Worm (Caenorhabditis elegans): ENCODE data around the gene fbxa-150.

The fbxa-150 gene

DNA sequence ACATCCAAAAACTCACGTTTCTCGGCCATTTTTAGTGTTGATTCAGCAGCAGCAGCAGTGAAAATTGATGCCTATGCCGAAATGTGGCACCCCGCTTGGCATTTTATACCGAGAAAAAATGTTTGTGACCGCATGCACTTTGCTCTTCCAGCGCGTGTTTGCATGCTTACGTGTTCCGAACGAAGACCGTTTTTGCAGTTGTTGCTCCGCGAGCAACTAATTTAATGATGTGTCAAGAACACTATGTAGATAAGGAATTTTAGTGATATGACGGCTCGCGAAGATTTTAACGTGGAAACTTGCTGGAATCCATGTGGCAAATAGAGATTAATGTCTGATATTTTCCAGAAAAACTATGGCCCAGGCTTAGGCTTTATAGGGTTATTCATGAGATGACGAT lies 23.4 kb upstream of the fbxa-150 start, which contains the start of gene dct-16:
Gene dct-16, minus strand, starts transcription at position 78 of the 400 bp plus-strand sequence.
- TF ChIP-seq let-607 (tag; optimal IDR thresholded peaks at IDR 0.05) = peak; percentile 95 to 97
- no peak for TF ChIP-seq nfya-1 (tag; optimal IDR thresholded peaks at IDR 0.05; ENCODE audit: borderline replicate concordance, insufficient read depth)
- TF ChIP-seq ztf-22 (GFP tag; optimal IDR thresholded peaks at IDR 0.05) = peak; percentile 26
- TF ChIP-seq sdz-38 (tag; optimal IDR thresholded peaks at IDR 0.05) = no peak
- peak; percentile 69; the same call in 1 of the 2 replicates for TF ChIP-seq nfyb-1 (GFP tag; IDR thresholded peaks at IDR 0.05)
- 0 out of 2 replicates have a peak, but pooled peaks have one; percentile 19 for TF ChIP-seq mcd-1 (GFP tag; IDR thresholded peaks at IDR 0.05)
- TF ChIP-seq nhr-90 (tag; optimal IDR thresholded peaks at IDR 0.05) = peak; percentile 44
- peak; percentile 41 for TF ChIP-seq tbp1 (GFP tag; optimal IDR thresholded peaks at IDR 0.05)
- TF ChIP-seq egl-44 (GFP tag; IDR thresholded peaks at IDR 0.05) = 0 out of 2 replicates have a peak, but pooled peaks have one; percentile 47
- TF ChIP-seq atf-7 (tag; optimal IDR thresholded peaks at IDR 0.05) = peak; percentile 37
- TF ChIP-seq ekl-4 (GFP tag; IDR thresholded peaks at IDR 0.05) = 0 out of 2 replicates have a peak, but pooled peaks have one; percentile 36
- peak; percentile 96 for TF ChIP-seq nhr-80 (tag; optimal IDR thresholded peaks at IDR 0.05)
- no peak for TF ChIP-seq zim-3 (tag; optimal IDR thresholded peaks at IDR 0.05)

DNA sequence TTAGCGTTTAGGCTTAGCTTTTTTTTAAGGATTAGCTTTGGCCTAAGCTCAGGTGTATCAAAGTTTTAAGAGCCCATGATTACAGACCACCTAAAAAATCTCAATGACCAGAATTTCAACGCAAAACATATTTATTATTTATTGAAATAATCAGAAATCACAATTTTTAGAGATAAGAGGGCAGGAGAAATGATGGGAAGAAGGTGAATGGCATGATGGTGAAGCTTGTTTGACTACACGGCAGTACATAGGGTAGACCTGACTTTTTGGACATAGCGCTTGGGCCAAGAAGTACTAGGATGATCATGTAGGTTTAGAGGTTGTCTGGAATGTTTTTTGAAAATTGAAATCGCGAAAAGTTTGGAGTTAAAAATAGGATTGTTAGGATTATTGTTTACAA lies 22.8 kb upstream of the fbxa-150 start:
- no peak for TF ChIP-seq xnd-1 (tag; optimal IDR thresholded peaks at IDR 0.05)
- TF ChIP-seq F57C9.4 (tag; optimal IDR thresholded peaks at IDR 0.05) = no peak
- TF ChIP-seq nhr-80 (tag; optimal IDR thresholded peaks at IDR 0.05) = peak; percentile 23
- no peak for TF ChIP-seq tbp1 (GFP tag; optimal IDR thresholded peaks at IDR 0.05)
- TF ChIP-seq let-607 (tag; optimal IDR thresholded peaks at IDR 0.05) = peak in 1 of 2 experiments; percentile 12

DNA sequence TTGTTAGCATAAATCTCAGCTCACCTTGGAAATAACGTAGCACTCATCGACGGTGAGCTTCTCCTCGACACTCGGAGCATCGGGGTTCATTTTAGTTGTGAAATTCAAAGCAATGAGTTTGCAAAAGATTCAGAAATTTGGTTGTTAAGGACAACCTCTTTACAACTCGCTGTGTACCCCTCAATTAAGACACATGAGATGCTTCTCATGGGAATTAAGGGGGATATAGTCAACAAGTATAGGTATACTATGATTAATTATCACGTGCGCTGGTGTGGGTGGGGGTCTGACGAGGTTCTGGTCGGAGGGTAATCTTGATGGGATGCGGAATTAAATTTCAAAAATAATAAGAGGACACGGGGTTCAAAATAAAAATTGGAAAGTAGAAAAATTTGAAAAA lies 22.0 kb upstream of the fbxa-150 start, which contains the start of gene dct-14:
Gene dct-14, minus strand, starts transcription at position 101 of the 400 bp plus-strand sequence.
- TF ChIP-seq sea-2 (GFP tag; IDR thresholded peaks at IDR 0.05) (no peak), bed-1 (GFP tag; IDR thresholded peaks at IDR 0.05) (no peak), ets-4 (GFP tag; optimal IDR thresholded peaks at IDR 0.05) (no peak), ekl-4 (GFP tag; IDR thresholded peaks at IDR 0.05) (no peak), ceh-100 (GFP tag; IDR thresholded peaks at IDR 0.05) (no peak), athp-1 (tag; optimal IDR thresholded peaks at IDR 0.05) (no peak), F49E8.2 (tag; optimal IDR thresholded peaks at IDR 0.05; ENCODE audit: insufficient read depth) (no peak), aptf-2 (GFP tag; conservative IDR thresholded peaks at IDR 0.05) (no peak), nhr-80 (tag; optimal IDR thresholded peaks at IDR 0.05) (no peak), unc-130 (GFP tag; optimal IDR thresholded peaks at IDR 0.05) (no peak), zim-3 (tag; optimal IDR thresholded peaks at IDR 0.05) (no peak), nfya-1 (tag; optimal IDR thresholded peaks at IDR 0.05; ENCODE audit: borderline replicate concordance, insufficient read depth) (no peak), snpc-1.1 (tag; optimal IDR thresholded peaks at IDR 0.05; ENCODE audit: insufficient read depth) (no peak), attf-5 (GFP tag; optimal IDR thresholded peaks at IDR 0.05) (no peak)

DNA sequence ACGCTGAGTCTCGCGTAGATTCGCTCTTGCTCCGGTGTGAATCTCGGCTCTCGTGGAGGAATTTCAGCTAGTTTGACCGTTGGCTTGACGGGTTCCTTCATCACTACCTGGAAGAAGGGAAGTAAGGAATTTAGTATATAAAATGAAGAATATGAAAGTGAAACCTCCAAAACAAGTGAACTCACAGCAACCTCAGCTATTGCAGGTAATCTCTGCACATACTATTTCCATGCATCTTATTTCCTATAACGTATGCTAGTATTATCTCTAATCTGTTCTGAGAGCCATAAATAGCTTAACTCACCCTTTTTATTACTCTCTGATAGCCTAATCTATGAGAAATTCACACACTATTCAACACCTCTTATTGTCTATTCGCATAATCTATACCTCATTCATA lies 17.4 kb upstream of the fbxa-150 start, which contains the start of gene Y38H6C.4:
Gene Y38H6C.4, minus strand, starts transcription at position 101 of the 400 bp plus-strand sequence.
- no peak for TF ChIP-seq F22D6.2 (tag; optimal IDR thresholded peaks at IDR 0.05)
- TF ChIP-seq pbrm-1 (GFP tag; IDR thresholded peaks at IDR 0.05) = no peak
- TF ChIP-seq K12H6.12 (tag; optimal IDR thresholded peaks at IDR 0.05) = no peak
- TF ChIP-seq nhr-90 (tag; optimal IDR thresholded peaks at IDR 0.05) = no peak
- no peak for TF ChIP-seq snpc-1.1 (tag; optimal IDR thresholded peaks at IDR 0.05; ENCODE audit: insufficient read depth)
- no peak for TF ChIP-seq Y53F4B.3 (GFP tag; IDR thresholded peaks at IDR 0.05)
- TF ChIP-seq nfyb-1 (GFP tag; IDR thresholded peaks at IDR 0.05) = no peak
- no peak for TF ChIP-seq atf-7 (tag; optimal IDR thresholded peaks at IDR 0.05)
- no peak for TF ChIP-seq lin-35 (GFP tag; optimal IDR thresholded peaks at IDR 0.05)
- no peak for TF ChIP-seq egrh-3 (GFP tag; IDR thresholded peaks at IDR 0.05)
- no peak for TF ChIP-seq sdz-38 (tag; optimal IDR thresholded peaks at IDR 0.05)
- TF ChIP-seq hrde-1 (tag; optimal IDR thresholded peaks at IDR 0.05; ENCODE audit: borderline replicate concordance) = no peak
- TF ChIP-seq die-1 (tag; optimal IDR thresholded peaks at IDR 0.05) = no peak
- TF ChIP-seq sptf-2 (GFP tag; optimal IDR thresholded peaks at IDR 0.05) = no peak
- TF ChIP-seq madf-8 (GFP tag; conservative IDR thresholded peaks at IDR 0.05) = no peak
